Fruit fly (Drosophila melanogaster) whole organism, prepupa: ENCODE measurements around the gene RpS27A.

Experiments
- Blimp-1 ChIP-seq: fragments of 200-800 bp; sonication (Bioruptor generic); optimal IDR thresholded peaks from 3 replicates; lab custom pipeline; 2017; ENCODE audit warnings: missing biosample characterization, missing genetic modification characterization, mild to moderate bottlenecking, moderate library complexity, missing genetic modification reagents
- CG10631 ChIP-seq: fragments of 200-800 bp; sonication (Bioruptor generic); optimal IDR thresholded peaks from 2 replicates; lab custom pipeline; 2016; ENCODE audit warnings: missing biosample characterization, missing genetic modification characterization
- CG10669 ChIP-seq: fragments of 200-800 bp; sonication (Bioruptor generic); optimal IDR thresholded peaks from 3 replicates; lab custom pipeline; 2018; ENCODE audit warnings: missing biosample characterization, mild to moderate bottlenecking, missing genetic modification characterization, moderate library complexity
- CG11294 ChIP-seq: fragments of 200-800 bp; sonication (Bioruptor generic); IDR thresholded peaks from 2 replicates; pipeline ENCODE4 v1.3.6; 2022; ENCODE audit warnings: missing biosample characterization, missing genetic modification characterization
- CG3032 ChIP-seq: fragments of 200-800 bp; optimal IDR thresholded peaks from 2 replicates; lab custom pipeline; 2019; ENCODE audit warnings: missing biosample characterization, mild to moderate bottlenecking, missing genetic modification characterization, moderate library complexity
- CG31627 ChIP-seq: fragments of 200-800 bp; sonication (Bioruptor generic); optimal IDR thresholded peaks from 3 replicates; lab custom pipeline; 2016; ENCODE audit warnings: missing biosample characterization, missing genetic modification characterization
- CG34406 ChIP-seq: fragments of 200-800 bp; sonication (Bioruptor generic); optimal IDR thresholded peaks from 3 replicates; lab custom pipeline; 2016; ENCODE audit warnings: missing biosample characterization, missing genetic modification characterization
- CG6792 ChIP-seq: fragments of 200-800 bp; sonication (Bioruptor generic); optimal IDR thresholded peaks from 3 replicates; lab custom pipeline; 2016; ENCODE audit warnings: missing biosample characterization, missing genetic modification characterization
- CG6854 ChIP-seq: fragments of 200-800 bp; sonication (Bioruptor generic); optimal IDR thresholded peaks from 2 replicates; lab custom pipeline; 2017; ENCODE audit warnings: missing biosample characterization, mild to moderate bottlenecking, missing genetic modification characterization
- CG8119 ChIP-seq: fragments of 200-800 bp; sonication (Bioruptor generic); IDR thresholded peaks from 3 replicates; pipeline ENCODE4 v1.3.6; 2022; ENCODE audit warnings: missing biosample characterization, missing genetic modification characterization
- Eip78C ChIP-seq: fragments of 200-800 bp; sonication (Bioruptor generic); peaks from one replicate; lab custom pipeline; 2016; ENCODE audit warnings: missing biosample characterization, missing genetic modification characterization
- Eip93F ChIP-seq: fragments of 200-800 bp; sonication (Bioruptor generic); optimal IDR thresholded peaks from 2 replicates; lab custom pipeline; 2016; ENCODE audit warnings: missing biosample characterization, mild to moderate bottlenecking, missing genetic modification characterization
- Ets21C ChIP-seq: fragments of 200-800 bp; sonication (Bioruptor generic); optimal IDR thresholded peaks from 3 replicates; lab custom pipeline; 2016; ENCODE audit warnings: missing biosample characterization, missing genetic modification characterization
- Ets96B ChIP-seq: fragments of 200-800 bp; optimal IDR thresholded peaks from 2 replicates; lab custom pipeline; 2019; ENCODE audit warnings: missing biosample characterization, mild to moderate bottlenecking, missing genetic modification characterization, moderate library complexity
- Gug ChIP-seq: fragments of 200-800 bp; sonication (Bioruptor generic); IDR thresholded peaks from 2 replicates; pipeline ENCODE4 v1.3.6; 2022; ENCODE audit warnings: missing biosample characterization, missing genetic modification characterization
- Hr39 ChIP-seq: fragments of 200-800 bp; sonication (Bioruptor generic); optimal IDR thresholded peaks from 2 replicates; lab custom pipeline; 2016; ENCODE audit warnings: missing biosample characterization, missing genetic modification characterization
- Lpt ChIP-seq: fragments of 200-800 bp; sonication (Bioruptor generic); optimal IDR thresholded peaks from 3 replicates; lab custom pipeline; 2016; ENCODE audit warnings: missing biosample characterization, missing genetic modification characterization
- Met ChIP-seq: fragments of 200-800 bp; sonication (Bioruptor generic); optimal IDR thresholded peaks from 3 replicates; lab custom pipeline; 2016; ENCODE audit warnings: missing biosample characterization, missing genetic modification characterization
- OdsH ChIP-seq: fragments of 200-800 bp; sonication (Bioruptor generic); optimal IDR thresholded peaks from 3 replicates; lab custom pipeline; 2016; ENCODE audit warnings: missing biosample characterization, missing genetic modification characterization
- Smox ChIP-seq: fragments of 200-800 bp; sonication (Bioruptor generic); optimal IDR thresholded peaks from 3 replicates; lab custom pipeline; 2016; ENCODE audit warnings: missing biosample characterization, missing genetic modification characterization
- Sox102F ChIP-seq: fragments of 200-800 bp; sonication (Bioruptor generic); optimal IDR thresholded peaks from 2 replicates; lab custom pipeline; 2016; ENCODE audit warnings: missing biosample characterization, mild to moderate bottlenecking, missing genetic modification characterization
- Sox14 ChIP-seq: fragments of 200-800 bp; sonication (Bioruptor generic); optimal IDR thresholded peaks from 3 replicates; lab custom pipeline; 2016; ENCODE audit warnings: missing biosample characterization, missing genetic modification characterization
- Sox15 ChIP-seq: fragments of 200-800 bp; sonication (Bioruptor generic); optimal IDR thresholded peaks from 3 replicates; lab custom pipeline; 2016; ENCODE audit warnings: missing biosample characterization, missing genetic modification characterization
- acj6 ChIP-seq: fragments of 200-800 bp; sonication (Bioruptor generic); optimal IDR thresholded peaks from 3 replicates; lab custom pipeline; 2016; ENCODE audit warnings: missing biosample characterization, missing genetic modification characterization
- cyc ChIP-seq: fragments of 200-800 bp; sonication (Bioruptor generic); optimal IDR thresholded peaks from 3 replicates; lab custom pipeline; 2016; ENCODE audit warnings: missing biosample characterization, missing genetic modification characterization
- esn ChIP-seq: fragments of 200-800 bp; sonication (Bioruptor generic); optimal IDR thresholded peaks from 2 replicates; lab custom pipeline; 2016; ENCODE audit warnings: missing biosample characterization, mild to moderate bottlenecking, missing genetic modification characterization, moderate library complexity
- fd59A ChIP-seq: fragments of 200-800 bp; sonication (Bioruptor generic); optimal IDR thresholded peaks from 2 replicates; lab custom pipeline; 2017; ENCODE audit warnings: missing biosample characterization, mild to moderate bottlenecking, missing genetic modification characterization, missing genetic modification reagents
- fd85E ChIP-seq: fragments of 200-800 bp; sonication (Bioruptor generic); optimal IDR thresholded peaks from 3 replicates; lab custom pipeline; 2016; ENCODE audit warnings: missing biosample characterization, missing genetic modification characterization
- fkh ChIP-seq: fragments of 200-800 bp; sonication (Bioruptor generic); optimal IDR thresholded peaks from 3 replicates; lab custom pipeline; 2017; ENCODE audit warnings: missing biosample characterization, mild to moderate bottlenecking, missing genetic modification characterization, moderate library complexity
- lz ChIP-seq: fragments of 200-800 bp; sonication (Bioruptor generic); optimal IDR thresholded peaks from 3 replicates; lab custom pipeline; 2016; ENCODE audit warnings: missing biosample characterization, missing genetic modification characterization
- spab ChIP-seq: fragments of 200-800 bp; sonication (Bioruptor generic); optimal IDR thresholded peaks from 2 replicates; lab custom pipeline; 2017; ENCODE audit warnings: missing biosample characterization, mild to moderate bottlenecking, missing genetic modification characterization, missing genetic modification reagents
- ss ChIP-seq, 2 experiments: fragments of 200-800 bp; sonication (Bioruptor generic); optimal IDR thresholded peaks; 2 replicates in 1 of 2; 3 replicates in 1 of 2; lab custom pipeline; 2017 to 2018; ENCODE audit warnings: mild to moderate bottlenecking in 2 of 2, missing biosample characterization in 2 of 2, missing genetic modification characterization in 2 of 2, moderate library complexity in 1 of 2
- topi ChIP-seq: fragments of 200-800 bp; sonication (Bioruptor generic); optimal IDR thresholded peaks from 3 replicates; lab custom pipeline; 2016; ENCODE audit warnings: missing biosample characterization, missing genetic modification characterization

The RpS27A gene

DNA sequence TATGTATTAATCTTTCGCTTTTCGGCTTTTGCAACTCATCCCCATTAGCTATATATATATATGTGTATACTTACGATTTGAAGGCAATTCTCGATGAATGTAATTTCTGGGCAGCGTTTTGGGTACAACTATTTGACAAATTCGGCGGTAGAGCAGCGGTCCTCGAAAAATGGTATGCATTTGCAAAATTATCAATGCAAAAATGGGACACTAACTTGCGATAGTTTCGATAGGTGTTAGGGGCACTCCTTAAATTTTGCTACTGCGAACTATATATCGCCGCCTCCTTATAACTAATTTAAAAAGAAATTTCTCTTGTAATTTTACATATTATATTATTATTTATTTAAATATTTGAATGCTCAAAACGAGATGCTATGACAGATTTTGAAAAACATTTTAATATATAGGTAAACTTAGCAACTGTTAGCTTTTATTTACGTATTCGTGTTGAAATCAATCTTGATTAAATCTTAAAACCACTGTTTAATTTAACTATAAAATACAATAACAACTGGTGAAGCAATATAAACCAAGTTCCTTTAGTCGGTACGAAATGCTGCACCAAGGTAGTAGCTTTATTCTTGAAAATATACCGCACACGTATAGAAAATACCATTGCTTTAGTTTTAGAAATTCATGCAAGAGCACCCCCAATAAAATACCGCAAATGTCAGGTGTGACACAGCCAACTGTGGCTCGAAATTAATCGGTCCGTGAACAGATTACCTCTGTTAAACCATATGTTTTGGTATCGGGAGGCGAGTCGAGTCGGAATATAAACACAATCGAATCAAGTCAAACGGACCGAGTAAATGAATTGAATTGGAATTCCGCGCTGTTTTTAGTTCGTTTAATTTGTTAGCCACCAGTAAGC is 5.3 kb downstream of the RpS27A start, which contains the start of the genes CG5355 and Klp31E:
Gene CG5355 (minus strand): TSS at position 213 of the 877 bp plus-strand sequence.
Gene Klp31E (plus strand): TSS at position 767 of the 877 bp plus-strand sequence.
- TF ChIP-seq Eip93F (peak; percentile 52), OdsH (GFP tag; lab: Kevin White, UChicago) (peak; percentile 69), CG31627 (GFP tag; lab: Kevin White, UChicago) (peak; percentile 63), Hr39 (peak; percentile 59), Blimp-1 (GFP tag; lab: Kevin White, UChicago) (peak; percentile 43), CG6854 (GFP tag; lab: Kevin White, UChicago) (peak; percentile 16), fkh (GFP tag; lab: Kevin White, UChicago) (no peak), Ets96B (tag; lab: Kevin White, UChicago) (peak; percentile 46), CG6792 (peak; percentile 42), CG10631 (GFP tag; lab: Kevin White, UChicago) (peak; percentile 78), cyc (GFP tag; lab: Kevin White, UChicago) (peak; percentile 47), Sox15 (peak; percentile 65), Ets21C (peak; percentile 39), Gug (GFP tag; lab: Robert Waterston, UW) (0 out of 2 replicates have a peak, but pooled peaks have one; percentile 41), CG8119 (no peak), Eip78C (peak; percentile 87), fd59A (no peak), Lpt (GFP tag; lab: Kevin White, UChicago) (no peak), esn (GFP tag; lab: Kevin White, UChicago) (peak; percentile 54), lz (GFP tag; lab: Kevin White, UChicago) (peak; percentile 59), acj6 (GFP tag; lab: Kevin White, UChicago) (peak; percentile 50), fd85E (no peak), CG3032 (tag; lab: Kevin White, UChicago) (peak; percentile 79)

DNA sequence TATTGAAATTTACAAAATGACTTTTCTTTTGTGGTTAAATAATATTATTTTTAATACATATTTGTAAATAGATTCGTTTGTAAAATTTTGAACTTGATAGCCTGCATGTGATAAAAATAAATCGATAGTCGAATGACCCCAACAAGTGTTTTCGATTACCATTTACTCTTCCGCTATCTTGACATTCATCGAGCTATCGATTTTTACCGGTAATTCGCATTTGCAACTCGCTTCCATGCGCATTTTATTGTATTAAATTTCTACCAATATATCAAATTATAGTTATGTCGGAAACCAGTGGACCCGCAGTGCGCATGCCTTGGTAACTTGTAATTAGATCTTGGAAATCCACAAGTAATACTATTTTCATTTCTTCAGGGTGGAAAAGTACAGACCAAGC is 10.8 kb downstream of the RpS27A start, which contains the start of gene RfC3:
Gene RfC3 (plus strand): TSS at position 210 of the 400 bp plus-strand sequence.
- TF ChIP-seq Ets96B (tag; lab: Kevin White, UChicago) (no peak), CG6854 (GFP tag; lab: Kevin White, UChicago) (no peak), lz (GFP tag; lab: Kevin White, UChicago) (no peak), ss (GFP tag; optimal IDR thresholded peaks at IDR 0.05; lab: Kevin White, UChicago) (no peak), spab (GFP tag; lab: Kevin White, UChicago) (no peak), fkh (GFP tag; lab: Kevin White, UChicago) (no peak), CG11294 (GFP tag; lab: Robert Waterston, UW) (no peak), fd59A (no peak)

DNA sequence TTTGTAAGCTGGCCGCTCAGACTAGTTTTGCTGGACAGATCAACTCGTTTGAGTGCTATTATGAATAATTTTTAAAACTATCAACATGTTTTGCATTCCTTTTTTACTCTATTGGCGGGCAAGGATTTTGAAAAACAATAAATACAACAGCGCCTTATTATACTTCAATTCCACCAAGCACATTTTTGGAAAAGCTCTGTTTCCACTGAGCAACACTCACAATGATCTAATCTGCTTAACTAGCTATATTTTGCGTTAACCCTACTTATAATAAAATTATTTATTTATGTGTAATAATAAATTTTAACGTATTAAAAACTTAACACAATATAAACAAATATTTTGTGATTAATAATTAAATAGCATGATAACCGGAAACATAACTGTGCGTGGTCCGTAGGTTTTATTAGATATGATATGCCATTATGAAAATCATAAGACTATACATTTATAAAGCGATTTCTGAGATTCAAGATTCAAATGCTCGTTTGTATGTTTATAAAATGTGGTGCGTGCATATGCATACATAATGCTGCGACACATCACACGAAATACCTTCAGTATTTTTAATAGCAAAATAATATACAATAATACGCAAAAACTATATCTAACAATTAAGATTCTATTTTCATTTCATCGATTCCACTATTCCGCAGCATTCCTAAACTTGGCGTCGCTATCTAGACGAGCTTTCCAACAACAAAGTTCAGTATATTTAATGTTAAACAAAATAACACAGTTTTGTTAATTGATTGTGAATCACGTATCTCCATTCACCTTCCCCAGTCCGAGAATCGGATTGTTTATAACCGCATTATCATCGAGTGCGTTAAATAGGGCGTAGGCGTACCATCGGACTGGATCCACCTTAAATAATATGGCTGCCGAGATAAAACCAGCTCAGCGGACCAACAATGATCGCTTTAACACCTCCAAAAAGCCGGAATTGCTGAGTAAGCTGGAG is 14.8 kb downstream of the RpS27A start, which contains the start of the genes pie and Wdfy2:
Gene pie (minus strand): TSS at position 138 of the 964 bp plus-strand sequence.
Gene Wdfy2 (plus strand): TSS at position 649 of the 964 bp plus-strand sequence.
- no peak for TF ChIP-seq Smox (GFP tag; lab: Kevin White, UChicago)
- no peak for TF ChIP-seq Sox102F (GFP tag; lab: Kevin White, UChicago)
- no peak for TF ChIP-seq CG34406
- TF ChIP-seq CG3032 (tag; lab: Kevin White, UChicago): peak; percentile 21
- no peak for TF ChIP-seq topi
- TF ChIP-seq cyc (GFP tag; lab: Kevin White, UChicago): peak; percentile 6

DNA sequence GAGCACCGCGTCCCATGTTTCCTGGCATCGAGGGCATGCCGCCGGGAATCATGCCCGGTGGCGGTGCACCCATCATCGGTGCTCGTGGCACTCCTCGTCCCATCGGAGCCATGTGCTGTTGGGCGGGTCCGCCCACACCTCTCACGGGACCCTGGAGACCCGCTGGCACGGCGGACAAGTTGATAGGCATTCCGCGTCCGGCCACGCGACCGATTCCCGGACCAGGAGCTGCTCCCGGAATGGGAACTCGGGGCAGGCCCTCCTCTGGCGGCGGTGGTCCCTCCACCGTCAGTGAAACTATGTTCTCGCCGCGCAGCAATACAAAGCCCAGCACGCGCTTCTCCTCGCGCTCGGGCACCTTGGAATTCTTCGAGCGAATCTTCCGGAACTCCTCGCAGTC is 17.4 kb downstream of the RpS27A start:
- TF ChIP-seq Met (GFP tag; lab: Kevin White, UChicago): no peak
- no peak for TF ChIP-seq CG10669 (GFP tag; lab: Kevin White, UChicago)
- no peak for TF ChIP-seq spab (GFP tag; lab: Kevin White, UChicago)
- TF ChIP-seq ss (GFP tag; optimal IDR thresholded peaks at IDR 0.05; lab: Kevin White, UChicago): no peak
- TF ChIP-seq Sox14 (GFP tag; lab: Kevin White, UChicago): no peak
- no peak for TF ChIP-seq Ets21C
- no peak for TF ChIP-seq CG3032 (tag; lab: Kevin White, UChicago)
